Worm (Caenorhabditis elegans): ENCODE results near the gene fat-4.

Gene fat-4

DNA sequence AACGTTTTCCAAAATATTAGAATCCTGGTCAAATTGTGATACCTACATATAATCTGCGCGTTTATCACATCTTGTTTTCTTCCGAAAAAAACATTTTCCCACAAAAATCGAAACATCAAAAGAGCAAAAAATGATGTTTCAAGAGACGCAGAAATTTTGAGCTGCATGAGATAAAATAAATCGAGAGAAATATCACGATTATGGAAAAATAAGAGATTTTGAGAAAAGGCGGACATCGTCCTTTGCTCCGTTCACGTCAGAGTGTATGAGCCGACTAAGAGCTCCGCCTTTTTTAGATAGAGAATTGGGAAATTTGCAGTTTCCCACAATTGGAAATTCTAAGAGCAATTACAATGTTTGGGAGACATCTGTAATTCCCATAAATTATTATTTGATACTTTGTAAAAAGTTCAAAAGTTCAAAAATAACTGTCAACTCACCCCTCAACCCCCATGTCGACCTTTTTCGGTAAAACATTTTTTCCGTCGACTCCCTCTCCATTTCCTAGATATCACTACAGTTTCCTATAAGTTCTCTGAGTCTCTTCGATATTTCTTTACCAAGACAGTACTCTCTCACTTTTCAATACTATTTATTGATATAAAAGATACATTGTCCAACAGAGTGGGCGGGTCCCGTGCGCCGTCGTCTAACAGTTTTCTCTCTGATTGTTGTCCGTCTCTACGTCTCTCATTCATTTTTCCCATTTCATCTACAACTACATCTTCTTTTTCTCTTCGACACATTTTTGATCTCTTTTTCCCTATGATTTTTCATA is 42.4 kb upstream of the fat-4 start (continued):
- TF ChIP-seq pha-4 (GFP tag; IDR thresholded peaks at IDR 0.05) = no peak
- no peak for TF ChIP-seq pha-4 (tag; optimal IDR thresholded peaks at IDR 0.05)
- no peak for TF ChIP-seq unc-62 (GFP tag; optimal IDR thresholded peaks at IDR 0.05 in 1 of 2)
- no peak for TF ChIP-seq unc-62 (tag; optimal IDR thresholded peaks at IDR 0.05)
- TF ChIP-seq F37D6.2 (tag; optimal IDR thresholded peaks at IDR 0.05) = no peak
- TF ChIP-seq spr-3 (GFP tag; optimal IDR thresholded peaks at IDR 0.05) = no peak
- TF ChIP-seq nhr-6 (tag; optimal IDR thresholded peaks at IDR 0.05) = no peak
- no peak for TF ChIP-seq spr-1 (tag; optimal IDR thresholded peaks at IDR 0.05)
- TF ChIP-seq F44E2.7 (GFP tag; IDR thresholded peaks at IDR 0.05) = no peak
- TF ChIP-seq aly-2 (tag; optimal IDR thresholded peaks at IDR 0.05) = no peak
- TF ChIP-seq madf-9 (GFP tag; conservative IDR thresholded peaks at IDR 0.05) = no peak
- TF ChIP-seq gei-8 (GFP tag; optimal IDR thresholded peaks at IDR 0.05) = no peak
- no peak for TF ChIP-seq skn-1 (tag; optimal IDR thresholded peaks at IDR 0.05)
- no peak for TF ChIP-seq php-3 (GFP tag; IDR thresholded peaks at IDR 0.05)
- no peak for TF ChIP-seq T20F7.1 (GFP tag; optimal IDR thresholded peaks at IDR 0.05)
- TF ChIP-seq cey-2 (tag; optimal IDR thresholded peaks at IDR 0.05; ENCODE audit: borderline replicate concordance, insufficient read depth) = peak; percentile 6
- TF ChIP-seq zip-11 (GFP tag; IDR thresholded peaks at IDR 0.05) = no peak
- no peak for TF ChIP-seq dpl-1 (GFP tag; optimal IDR thresholded peaks at IDR 0.05)
- 0 out of 2 replicates have a peak, but pooled peaks have one; percentile 44 for TF ChIP-seq ctbp-1 (GFP tag; IDR thresholded peaks at IDR 0.05)
- TF ChIP-seq nhr-28 (tag; optimal IDR thresholded peaks at IDR 0.05) = peak; percentile 94
- TF ChIP-seq nhr-11 (tag; optimal IDR thresholded peaks at IDR 0.05) = no peak
- peak; percentile 39 for TF ChIP-seq mep-1 (tag; optimal IDR thresholded peaks at IDR 0.05)
- no peak for TF ChIP-seq jun-1 (tag; optimal IDR thresholded peaks at IDR 0.05)
- TF ChIP-seq nhr-102 (tag; optimal IDR thresholded peaks at IDR 0.05) = no peak
- TF ChIP-seq rbr-2 (tag; optimal IDR thresholded peaks at IDR 0.05) = no peak
- no peak for TF ChIP-seq T26A8.4 (GFP tag; IDR thresholded peaks at IDR 0.05)
- no peak for TF ChIP-seq F49E8.2 (tag; optimal IDR thresholded peaks at IDR 0.05; ENCODE audit: borderline replicate concordance)
- TF ChIP-seq lin-29 (GFP tag; IDR thresholded peaks at IDR 0.05) = no peak
- TF ChIP-seq ces-1 (GFP tag; optimal IDR thresholded peaks at IDR 0.05) = no peak
- no peak for TF ChIP-seq egl-43 (GFP tag; IDR thresholded peaks at IDR 0.05)
- TF ChIP-seq sdz-12 (GFP tag; optimal IDR thresholded peaks at IDR 0.05) = no peak
- no peak for TF ChIP-seq mxl-2 (GFP tag; conservative IDR thresholded peaks at IDR 0.05)
- no peak for TF ChIP-seq R02D3.7 (tag; optimal IDR thresholded peaks at IDR 0.05)
- peak; percentile 60 for TF ChIP-seq pqm-1 (tag; optimal IDR thresholded peaks at IDR 0.05)
- no peak for TF ChIP-seq daf-16 (GFP tag; optimal IDR thresholded peaks at IDR 0.05)
- TF ChIP-seq daf-16 (tag; optimal IDR thresholded peaks at IDR 0.05) = peak; percentile 56
- TF ChIP-seq mes-2 (tag; optimal IDR thresholded peaks at IDR 0.05; ENCODE audit: poor library complexity, severe bottlenecking) = no peak
- TF ChIP-seq mdt-29 (GFP tag; IDR thresholded peaks at IDR 0.05) = no peak
- TF ChIP-seq lin-15B (tag; optimal IDR thresholded peaks at IDR 0.05) = no peak
- TF ChIP-seq unc-39 (tag; optimal IDR thresholded peaks at IDR 0.05) = no peak
- no peak for TF ChIP-seq hif-1 (tag; optimal IDR thresholded peaks at IDR 0.05)
- no peak for TF ChIP-seq zfp-3 (GFP tag; conservative IDR thresholded peaks at IDR 0.05)
- TF ChIP-seq nhr-76 (tag; optimal IDR thresholded peaks at IDR 0.05) = no peak
- no peak for TF ChIP-seq ZK546.5 (tag; optimal IDR thresholded peaks at IDR 0.05)
- no peak for TF ChIP-seq ceh-44 (GFP tag; IDR thresholded peaks at IDR 0.05)
- TF ChIP-seq fos-1 (tag; optimal IDR thresholded peaks at IDR 0.05) = no peak
- TF ChIP-seq vab-7 (GFP tag; IDR thresholded peaks at IDR 0.05) = no peak
- TF ChIP-seq Y105C5A.15 (GFP tag; IDR thresholded peaks at IDR 0.05) = no peak
- TF ChIP-seq saeg-2 (GFP tag; IDR thresholded peaks at IDR 0.05) = no peak
- no peak for TF ChIP-seq snpc-4 (tag; optimal IDR thresholded peaks at IDR 0.05)
- TF ChIP-seq daf-19 (GFP tag; conservative IDR thresholded peaks at IDR 0.05) = no peak
- TF ChIP-seq tag-97 (GFP tag; IDR thresholded peaks at IDR 0.05) = no peak
